Worm (Caenorhabditis elegans) whole organism, L2 larva: ENCODE results near the gene F27C8.2.
A peak's percentile ranks its signal among the peaks of the same experiment; 100 is the strongest.

ENCODE experiments used
- C34F6.9 ChIP-seq: fragments of 150-350 bp; optimal IDR thresholded peaks from 2 replicates; lab custom pipeline; 2014; ENCODE audit warnings: missing biosample characterization, missing genetic modification characterization
- F13H6.1 ChIP-seq: sonication (generic microtip); optimal IDR thresholded peaks from 2 replicates; lab custom pipeline; 2016; ENCODE audit warnings: missing genetic modification characterization, missing compliant biosample characterization
- R02D3.7 ChIP-seq: fragments of 150-350 bp; optimal IDR thresholded peaks from 2 replicates; lab custom pipeline; 2014; ENCODE audit warnings: missing biosample characterization, missing genetic modification characterization
- Y55F3AM.14 ChIP-seq: fragments of 200-800 bp; sonication (Bioruptor generic); optimal IDR thresholded peaks from 2 replicates; lab custom pipeline; 2018; ENCODE audit warnings: mild to moderate bottlenecking, missing genetic modification characterization, missing compliant biosample characterization
- ZK546.5 ChIP-seq: sonication (generic microtip); optimal IDR thresholded peaks from 2 replicates; lab custom pipeline; 2017; ENCODE audit warnings: missing biosample characterization, missing genetic modification characterization
- aly-2 ChIP-seq: fragments of 150-350 bp; optimal IDR thresholded peaks from 2 replicates; lab custom pipeline; 2014; ENCODE audit warnings: missing biosample characterization, missing genetic modification characterization
- ama-1 ChIP-seq: fragments of 150-350 bp; optimal IDR thresholded peaks from 2 replicates; lab custom pipeline; 2018; ENCODE audit warnings: inconsistent platforms
- blmp-1 ChIP-seq: sonication (generic microtip); optimal IDR thresholded peaks from 2 replicates; lab custom pipeline; 2017; ENCODE audit warnings: missing genetic modification characterization, mild to moderate bottlenecking, missing compliant biosample characterization, antibody characterized with exemption, moderate library complexity; ENCODE audit not compliant: insufficient read depth
- ceh-82 ChIP-seq: fragments of 150-350 bp; optimal IDR thresholded peaks from 2 replicates; lab custom pipeline; 2014; ENCODE audit warnings: missing biosample characterization, missing genetic modification characterization
- crh-2 ChIP-seq: sonication (generic microtip); optimal IDR thresholded peaks from 2 replicates; lab custom pipeline; 2017; ENCODE audit warnings: missing biosample characterization, missing genetic modification characterization
- egl-27 ChIP-seq: sonication (generic microtip); optimal IDR thresholded peaks from 3 replicates; lab custom pipeline; 2017; ENCODE audit warnings: missing biosample characterization, missing genetic modification reagents, missing genetic modification characterization
- elt-1 ChIP-seq: fragments of 150-350 bp; optimal IDR thresholded peaks from 2 replicates; lab custom pipeline; 2014; ENCODE audit warnings: missing biosample characterization, missing genetic modification characterization
- elt-3 ChIP-seq: sonication (generic microtip); optimal IDR thresholded peaks from 2 replicates; lab custom pipeline; 2017; ENCODE audit warnings: missing biosample characterization, missing genetic modification characterization
- fos-1 ChIP-seq: fragments of 150-350 bp; optimal IDR thresholded peaks from 2 replicates; lab custom pipeline; 2014; ENCODE audit warnings: missing biosample characterization, missing genetic modification characterization
- gmeb-1 ChIP-seq: fragments of 150-350 bp; optimal IDR thresholded peaks from 2 replicates; lab custom pipeline; 2014; ENCODE audit warnings: missing biosample characterization, missing genetic modification characterization
- lin-11 ChIP-seq: fragments of 150-350 bp; sonication (generic microtip); optimal IDR thresholded peaks from 2 replicates; lab custom pipeline; 2014; ENCODE audit warnings: missing biosample characterization, missing genetic modification characterization, inconsistent platforms, mixed read lengths
- lin-13 ChIP-seq: fragments of 150-350 bp; optimal IDR thresholded peaks from 2 replicates; lab custom pipeline; 2014; ENCODE audit warnings: missing biosample characterization, missing genetic modification reagents, missing genetic modification characterization
- lin-39 ChIP-seq: fragments of 150-350 bp; optimal IDR thresholded peaks from 2 replicates; lab custom pipeline; 2014; ENCODE audit warnings: missing biosample characterization, missing genetic modification reagents, missing genetic modification characterization
- lsy-2 ChIP-seq, 2 experiments: fragments of 150-350 bp in 1 of 2; sonication (generic microtip) in 1 of 2; optimal IDR thresholded peaks; 2 replicates each; lab custom pipeline; 2014 to 2017; ENCODE audit warnings: missing biosample characterization in 2 of 2, missing genetic modification characterization in 2 of 2
- mab-5 ChIP-seq: fragments of 150-350 bp; optimal IDR thresholded peaks from 2 replicates; lab custom pipeline; 2014; ENCODE audit warnings: missing biosample characterization, missing genetic modification characterization
- mbf-1 ChIP-seq: sonication (generic microtip); optimal IDR thresholded peaks from 2 replicates; lab custom pipeline; 2017; ENCODE audit warnings: missing biosample characterization, missing genetic modification characterization
- nhr-10 ChIP-seq: sonication (generic microtip); optimal IDR thresholded peaks from 2 replicates; lab custom pipeline; 2017; ENCODE audit warnings: missing biosample characterization, missing genetic modification characterization
- nhr-11 ChIP-seq: fragments of 150-350 bp; optimal IDR thresholded peaks from 2 replicates; lab custom pipeline; 2014; ENCODE audit warnings: missing biosample characterization, missing genetic modification characterization
- nhr-129 ChIP-seq: fragments of 150-350 bp; optimal IDR thresholded peaks from 2 replicates; lab custom pipeline; 2014; ENCODE audit warnings: missing biosample characterization, missing genetic modification characterization
- nhr-21 ChIP-seq: fragments of 150-350 bp; optimal IDR thresholded peaks from 2 replicates; lab custom pipeline; 2014; ENCODE audit warnings: missing biosample characterization, missing genetic modification characterization
- nhr-23 ChIP-seq: fragments of 150-350 bp; optimal IDR thresholded peaks from 2 replicates; lab custom pipeline; 2014; ENCODE audit warnings: missing biosample characterization, missing genetic modification reagents, missing genetic modification characterization
- nhr-237 ChIP-seq: fragments of 150-350 bp; optimal IDR thresholded peaks from 2 replicates; lab custom pipeline; 2014; ENCODE audit warnings: missing biosample characterization, missing genetic modification characterization
- nhr-25 ChIP-seq: fragments of 150-350 bp; sonication (generic microtip); optimal IDR thresholded peaks from 3 replicates; lab custom pipeline; 2014; ENCODE audit warnings: missing biosample characterization, missing genetic modification characterization
- nhr-6 ChIP-seq: fragments of 150-350 bp; optimal IDR thresholded peaks from 2 replicates; lab custom pipeline; 2014; ENCODE audit warnings: missing biosample characterization, missing genetic modification characterization
- nhr-77 ChIP-seq: fragments of 150-350 bp; optimal IDR thresholded peaks from 2 replicates; lab custom pipeline; 2014; ENCODE audit warnings: missing biosample characterization, missing genetic modification characterization
- peb-1 ChIP-seq: fragments of 150-350 bp; optimal IDR thresholded peaks from 2 replicates; lab custom pipeline; 2014; ENCODE audit warnings: missing biosample characterization, missing genetic modification characterization
- sem-4 ChIP-seq: fragments of 150-350 bp; optimal IDR thresholded peaks from 2 replicates; lab custom pipeline; 2014; ENCODE audit warnings: missing biosample characterization, missing genetic modification reagents, missing genetic modification characterization
- skn-1 ChIP-seq: sonication (generic microtip); optimal IDR thresholded peaks from 2 replicates; lab custom pipeline; 2017; ENCODE audit warnings: missing biosample characterization, missing genetic modification characterization
- sma-3 ChIP-seq: sonication (generic microtip); optimal IDR thresholded peaks from 2 replicates; lab custom pipeline; 2016; ENCODE audit warnings: missing genetic modification reagents, missing genetic modification characterization, missing compliant biosample characterization
- sma-9 ChIP-seq, 2 experiments: fragments of 150-350 bp in 1 of 2; sonication (generic microtip) in 1 of 2; optimal IDR thresholded peaks; 2 replicates each; lab custom pipeline; 2014 to 2016; ENCODE audit warnings: missing genetic modification characterization in 2 of 2, mild to moderate bottlenecking in 1 of 2, missing biosample characterization in 1 of 2, missing compliant biosample characterization in 1 of 2, missing genetic modification reagents in 1 of 2, moderate library complexity in 1 of 2
- snpc-4 ChIP-seq: fragments of 150-350 bp; optimal IDR thresholded peaks from 2 replicates; lab custom pipeline; 2014; ENCODE audit warnings: missing biosample characterization, missing genetic modification characterization
- unc-39 ChIP-seq: fragments of 150-350 bp; optimal IDR thresholded peaks from 2 replicates; lab custom pipeline; 2014; ENCODE audit warnings: missing biosample characterization, missing genetic modification characterization
- unc-55 ChIP-seq: fragments of 150-350 bp; sonication (generic microtip); optimal IDR thresholded peaks from 3 replicates; lab custom pipeline; 2014; ENCODE audit warnings: missing biosample characterization, missing genetic modification reagents, missing genetic modification characterization
- zag-1 ChIP-seq: fragments of 150-350 bp; optimal IDR thresholded peaks from 2 replicates; lab custom pipeline; 2014; ENCODE audit warnings: missing biosample characterization, missing genetic modification characterization
- ztf-1 ChIP-seq: fragments of 200-800 bp; sonication (Bioruptor generic); conservative IDR thresholded peaks from 2 replicates; pipeline ENCODE4 v1.3.6; 2022; ENCODE audit warnings: missing genetic modification characterization, missing compliant biosample characterization
- ztf-11 ChIP-seq: sonication (generic microtip); optimal IDR thresholded peaks from 2 replicates; lab custom pipeline; 2017; ENCODE audit warnings: missing biosample characterization, missing genetic modification characterization
- ztf-4 ChIP-seq: fragments of 150-350 bp; optimal IDR thresholded peaks from 2 replicates; lab custom pipeline; 2014; ENCODE audit warnings: missing biosample characterization, missing genetic modification characterization

Gene F27C8.2

ce11 chrIV:9643188-9643587 lies 47.0 kb downstream of the F27C8.2 start, which contains the start of gene degl-2:
degl-2 (plus strand) TSS chrIV:9643488.
- no peak for TF ChIP-seq nhr-10 (tag; lab: Kevin White, UChicago)
- TF ChIP-seq mab-5 (tag; lab: Kevin White, UChicago): no peak

DNA sequence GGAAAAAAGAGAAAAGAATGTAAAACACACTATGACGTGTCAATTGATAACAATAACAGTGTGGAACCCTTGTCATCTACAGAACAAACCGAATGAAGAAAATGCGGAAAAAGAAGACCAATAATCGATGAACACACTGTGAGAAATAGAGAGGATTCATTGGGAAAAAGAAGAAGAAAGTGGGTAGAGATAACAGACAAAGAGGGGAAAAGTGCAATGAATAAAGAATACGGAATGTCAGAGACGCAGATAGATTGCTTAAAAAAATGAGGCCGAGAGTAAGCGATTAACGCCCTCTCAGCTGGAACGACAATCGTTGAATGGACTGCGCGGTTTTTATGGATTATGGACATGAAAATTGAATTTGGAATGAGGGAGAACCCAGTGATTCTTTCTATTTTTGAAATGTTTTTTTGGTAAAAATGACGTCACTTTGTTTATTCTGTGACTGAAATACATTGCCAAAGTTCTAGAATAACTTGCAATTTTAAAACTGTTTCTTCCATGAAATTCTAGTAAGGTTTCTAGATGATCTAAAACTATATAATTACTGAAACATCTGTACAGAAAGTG lies 51.7 kb downstream of the F27C8.2 start, which contains the start of gene amph-1:
amph-1 (minus strand) TSS at position 85 of the 573 bp plus-strand sequence.
- TF ChIP-seq elt-3 (tag; lab: Kevin White, UChicago) (no peak), ztf-11 (tag; lab: Kevin White, UChicago) (no peak), skn-1 (no peak), nhr-11 (tag; lab: Kevin White, UChicago) (no peak), nhr-129 (peak; percentile 31), unc-55 (GFP tag; lab: Kevin White, UChicago) (peak; percentile 48), mbf-1 (tag; lab: Kevin White, UChicago) (no peak), aly-2 (tag; lab: Kevin White, UChicago) (no peak), sem-4 (tag; lab: Kevin White, UChicago) (no peak), F13H6.1 (tag; lab: Kevin White, UChicago) (peak; percentile 42), ama-1 (lab: Kevin White, UChicago) (no peak), egl-27 (tag; lab: Kevin White, UChicago) (no peak), lin-13 (GFP tag; lab: Kevin White, UChicago) (no peak), sma-9 (GFP tag; optimal IDR thresholded peaks at IDR 0.05; lab: Kevin White, UChicago) (peak; percentile 51), sma-9 (tag; optimal IDR thresholded peaks at IDR 0.05; lab: Kevin White, UChicago) (no peak), unc-39 (tag; lab: Kevin White, UChicago) (no peak), fos-1 (tag; lab: Kevin White, UChicago) (peak; percentile 54), blmp-1 (tag; lab: Kevin White, UChicago) (peak; percentile 50), gmeb-1 (tag; lab: Kevin White, UChicago) (no peak), snpc-4 (no peak), sma-3 (GFP tag; lab: Kevin White, UChicago) (peak; percentile 1), elt-1 (tag; lab: Kevin White, UChicago) (no peak), lin-11 (no peak), nhr-25 (no peak), lin-39 (tag; lab: Kevin White, UChicago) (no peak), C34F6.9 (tag; lab: Kevin White, UChicago) (peak; percentile 81), Y55F3AM.14 (no peak), mab-5 (tag; lab: Kevin White, UChicago) (no peak), nhr-23 (no peak), ceh-82 (tag; lab: Kevin White, UChicago) (no peak), crh-2 (tag; lab: Kevin White, UChicago) (peak; percentile 78), ztf-1 (GFP tag; lab: Robert Waterston, UW) (no peak), zag-1 (tag; lab: Kevin White, UChicago) (no peak), nhr-237 (no peak), ztf-4 (tag; lab: Kevin White, UChicago) (no peak), nhr-21 (tag; lab: Kevin White, UChicago) (peak; percentile 2), lsy-2 (tag; optimal IDR thresholded peaks at IDR 0.05; lab: Kevin White, UChicago) (peak in 1 of 2 experiments; percentile 41)

DNA sequence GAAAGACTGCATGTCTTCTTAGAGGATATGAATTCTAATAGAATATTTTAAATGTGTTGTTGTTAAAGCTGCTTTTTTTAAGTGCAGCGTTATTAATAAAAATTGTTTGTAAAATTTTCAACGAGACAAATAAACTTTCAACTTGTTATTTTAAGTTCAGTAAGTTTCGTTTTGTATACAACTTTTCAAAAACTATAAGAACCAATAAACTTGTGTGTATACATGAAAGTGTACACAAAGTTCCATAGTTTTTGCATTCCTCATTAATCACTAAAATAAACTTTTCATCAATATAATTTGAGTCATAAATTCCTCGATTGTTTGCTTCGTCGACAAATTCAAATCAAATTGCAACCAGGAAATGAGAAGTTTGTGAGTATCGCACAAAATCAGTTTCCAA lies 52.5 kb downstream of the F27C8.2 start, which contains the start of gene srm-3:
srm-3 (plus strand) TSS at position 301 of the 400 bp plus-strand sequence.
- TF ChIP-seq unc-55 (GFP tag; lab: Kevin White, UChicago) (no peak), nhr-77 (tag; lab: Kevin White, UChicago) (no peak), nhr-10 (tag; lab: Kevin White, UChicago) (no peak), lin-13 (GFP tag; lab: Kevin White, UChicago) (no peak), ZK546.5 (tag; lab: Kevin White, UChicago) (no peak), ama-1 (lab: Kevin White, UChicago) (no peak), ztf-11 (tag; lab: Kevin White, UChicago) (no peak), nhr-237 (no peak), R02D3.7 (tag; lab: Kevin White, UChicago) (no peak), peb-1 (tag; lab: Kevin White, UChicago) (no peak), fos-1 (tag; lab: Kevin White, UChicago) (no peak), lin-39 (tag; lab: Kevin White, UChicago) (no peak), sma-9 (GFP tag; optimal IDR thresholded peaks at IDR 0.05; lab: Kevin White, UChicago) (no peak), sma-9 (tag; optimal IDR thresholded peaks at IDR 0.05; lab: Kevin White, UChicago) (no peak), ztf-1 (GFP tag; lab: Robert Waterston, UW) (no peak), nhr-21 (tag; lab: Kevin White, UChicago) (no peak), C34F6.9 (tag; lab: Kevin White, UChicago) (no peak), skn-1 (no peak), F13H6.1 (tag; lab: Kevin White, UChicago) (no peak), zag-1 (tag; lab: Kevin White, UChicago) (no peak), nhr-6 (tag; lab: Kevin White, UChicago) (no peak)
- TF ChIP-seq, all 48 proteins: peak for 0
